Worm (Caenorhabditis elegans) whole organism, L1 larva: ENCODE results near the gene T07H3.8.
"Not testable (repeated sequence)": the region's sequence is repeated elsewhere in the genome, so short reads cannot be mapped to it uniquely, and the experiment has no call there.

Experiments
- C04F5.9 ChIP-seq: sonication (generic microtip); optimal IDR thresholded peaks from 2 replicates; lab custom pipeline; 2016; ENCODE audit warnings: missing genetic modification characterization, missing compliant biosample characterization
- C34B4.2 ChIP-seq: sonication (generic microtip); optimal IDR thresholded peaks from 2 replicates; lab custom pipeline; 2017; ENCODE audit warnings: mild to moderate bottlenecking, missing genetic modification characterization, missing compliant biosample characterization
- blmp-1 ChIP-seq: fragments of 150-350 bp; optimal IDR thresholded peaks from 2 replicates; lab custom pipeline; 2014; ENCODE audit warnings: missing biosample characterization, missing genetic modification characterization
- ceh-82 ChIP-seq, 3 experiments: fragments of 150-350 bp in 1 of 3; sonication (generic microtip) in 2 of 3; optimal IDR thresholded peaks; 2 replicates each; lab custom pipeline; 2014 to 2017; ENCODE audit warnings: missing biosample characterization in 3 of 3, missing genetic modification characterization in 3 of 3
- ceh-88 ChIP-seq: fragments of 200-800 bp; sonication (Bioruptor generic); IDR thresholded peaks from 2 replicates; pipeline ENCODE4 v1.3.6; 2022; ENCODE audit warnings: missing genetic modification characterization, missing compliant biosample characterization
- dpl-1 ChIP-seq, 3 experiments: fragments of 150-350 bp in 2 of 3; sonication (generic microtip) in 1 of 3; optimal IDR thresholded peaks; 2 replicates each; lab custom pipeline; 2014 to 2017; ENCODE audit warnings: missing biosample characterization in 3 of 3, missing genetic modification characterization in 3 of 3, missing genetic modification reagents in 3 of 3
- efl-1 ChIP-seq, 4 experiments: fragments of 150-350 bp; optimal IDR thresholded peaks in 3 of 4; peaks in 1 of 4; 1 replicate in 1 of 4; 2 replicates in 3 of 4; lab custom pipeline; 2014; ENCODE audit warnings: missing biosample characterization in 2 of 4, missing genetic modification characterization in 2 of 4, missing genetic modification reagents in 2 of 4
- egl-13 ChIP-seq: sonication (generic microtip); optimal IDR thresholded peaks from 2 replicates; lab custom pipeline; 2016; ENCODE audit warnings: missing genotype, missing genetic modification reagents, missing genetic modification characterization, missing compliant biosample characterization
- elt-2 ChIP-seq: sonication (generic microtip); optimal IDR thresholded peaks from 2 replicates; lab custom pipeline; 2016; ENCODE audit warnings: missing genetic modification characterization, mild to moderate bottlenecking, inconsistent platforms, missing compliant biosample characterization, missing genetic modification reagents
- ets-5 ChIP-seq: fragments of 200-800 bp; sonication (Bioruptor generic); IDR thresholded peaks from 2 replicates; pipeline ENCODE4 v1.3.6; 2022; ENCODE audit warnings: missing genetic modification characterization, missing compliant biosample characterization
- hpl-2 ChIP-seq: fragments of 150-350 bp; optimal IDR thresholded peaks from 2 replicates; lab custom pipeline; 2014; ENCODE audit warnings: missing biosample characterization, missing genetic modification reagents, missing genetic modification characterization
- jun-1 ChIP-seq: fragments of 150-350 bp; optimal IDR thresholded peaks from 2 replicates; lab custom pipeline; 2014; ENCODE audit warnings: missing biosample characterization, missing genetic modification reagents, missing genetic modification characterization
- lsy-2 ChIP-seq, 2 experiments: fragments of 150-350 bp; optimal IDR thresholded peaks; 2 replicates each; lab custom pipeline; 2014; ENCODE audit warnings: missing biosample characterization in 2 of 2, missing genetic modification characterization in 2 of 2
- mdl-1 ChIP-seq, 2 experiments: fragments of 150-350 bp; optimal IDR thresholded peaks; 2 replicates each; lab custom pipeline; 2014 to 2017; ENCODE audit warnings: missing biosample characterization in 2 of 2, missing genetic modification characterization in 2 of 2, inconsistent platforms in 1 of 2
- nhr-12 ChIP-seq: sonication (generic microtip); optimal IDR thresholded peaks from 2 replicates; lab custom pipeline; 2017; ENCODE audit warnings: missing biosample characterization, missing genetic modification characterization
- nhr-19 ChIP-seq: fragments of 200-800 bp; sonication (Bioruptor generic); conservative IDR thresholded peaks from 2 replicates; pipeline ENCODE4 v1.3.6; 2022; ENCODE audit warnings: missing genetic modification characterization, missing compliant biosample characterization
- nhr-20 ChIP-seq: sonication (generic microtip); optimal IDR thresholded peaks from 2 replicates; lab custom pipeline; 2016; ENCODE audit warnings: mild to moderate bottlenecking, missing genetic modification characterization, missing compliant biosample characterization
- nhr-237 ChIP-seq: fragments of 150-350 bp; optimal IDR thresholded peaks from 2 replicates; lab custom pipeline; 2014; ENCODE audit warnings: missing biosample characterization, missing genetic modification characterization
- nhr-47 ChIP-seq: sonication (generic microtip); optimal IDR thresholded peaks from 2 replicates; lab custom pipeline; 2016; ENCODE audit warnings: mild to moderate bottlenecking, missing genetic modification characterization, moderate library complexity, missing compliant biosample characterization
- nhr-90 ChIP-seq: sonication (generic microtip); optimal IDR thresholded peaks from 2 replicates; lab custom pipeline; 2016; ENCODE audit warnings: mild to moderate bottlenecking, missing genetic modification characterization, missing compliant biosample characterization; ENCODE audit not compliant: poor library complexity
- pag-3 ChIP-seq: sonication (generic microtip); optimal IDR thresholded peaks from 2 replicates; lab custom pipeline; 2017; ENCODE audit warnings: missing genetic modification characterization, mild to moderate bottlenecking, missing compliant biosample characterization, antibody characterized with exemption, borderline replicate concordance; ENCODE audit not compliant: insufficient read depth
- pax-3 ChIP-seq: fragments of 200-800 bp; sonication (Bioruptor generic); optimal IDR thresholded peaks from 2 replicates; lab custom pipeline; 2018; ENCODE audit warnings: mild to moderate bottlenecking, missing genetic modification characterization, moderate library complexity, missing compliant biosample characterization
- sox-4 ChIP-seq: sonication (generic microtip); optimal IDR thresholded peaks from 2 replicates; lab custom pipeline; 2016; ENCODE audit warnings: missing genetic modification characterization, missing compliant biosample characterization
- sptf-1 ChIP-seq: fragments of 150-350 bp; optimal IDR thresholded peaks from 2 replicates; lab custom pipeline; 2014; ENCODE audit warnings: missing biosample characterization, missing genetic modification characterization
- tbx-2 ChIP-seq: sonication (generic microtip); optimal IDR thresholded peaks from 2 replicates; lab custom pipeline; 2016; ENCODE audit warnings: missing genetic modification characterization, missing compliant biosample characterization
- unc-130 ChIP-seq: fragments of 150-350 bp; optimal IDR thresholded peaks from 2 replicates; lab custom pipeline; 2017; ENCODE audit warnings: missing biosample characterization, missing genetic modification characterization, inconsistent platforms
- unc-30 ChIP-seq: sonication (generic microtip); optimal IDR thresholded peaks from 2 replicates; lab custom pipeline; 2017; ENCODE audit warnings: missing biosample characterization, missing genetic modification characterization
- unc-62 ChIP-seq: fragments of 150-350 bp; optimal IDR thresholded peaks from 2 replicates; lab custom pipeline; 2014; ENCODE audit warnings: missing biosample characterization, missing genetic modification reagents, missing genetic modification characterization
- xbp-1 ChIP-seq: sonication (generic microtip); optimal IDR thresholded peaks from 2 replicates; lab custom pipeline; 2016; ENCODE audit warnings: missing genetic modification characterization, missing compliant biosample characterization
- ztf-11 ChIP-seq, 2 experiments: sonication (generic microtip); optimal IDR thresholded peaks; 2 replicates each; lab custom pipeline; 2016 to 2017; ENCODE audit warnings: missing genetic modification characterization in 2 of 2, missing biosample characterization in 1 of 2, missing compliant biosample characterization in 1 of 2

The T07H3.8 gene

DNA sequence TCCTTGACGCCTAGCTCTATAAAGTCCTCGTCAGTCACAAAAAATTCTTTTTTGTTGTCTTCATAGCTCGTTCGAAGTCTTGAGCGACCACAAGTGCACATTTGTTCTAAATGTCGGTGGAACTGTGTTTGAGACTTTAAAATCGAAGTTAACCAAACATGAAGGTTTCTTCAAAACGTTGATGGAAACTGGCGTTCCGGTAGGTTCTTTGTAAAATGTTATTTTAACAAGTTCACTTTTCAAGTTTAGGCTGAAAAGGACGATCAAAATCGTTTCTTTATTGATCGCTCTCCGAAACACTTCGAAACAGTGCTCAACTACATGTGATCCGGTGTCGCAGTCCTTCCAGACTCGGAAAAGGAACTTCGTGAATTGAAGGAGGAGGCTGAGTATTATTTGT is 38.2 kb downstream of the T07H3.8 start, which contains the start of gene fbxa-160:
fbxa-160 (minus strand) TSS at position 101 of the 400 bp plus-strand sequence.
- TF ChIP-seq pax-3 (tag; lab: Kevin White, UChicago): no peak
- TF ChIP-seq elt-2 (tag; lab: Kevin White, UChicago): no peak
- no peak for TF ChIP-seq unc-30
- no peak for TF ChIP-seq C34B4.2 (tag; lab: Kevin White, UChicago)
- TF ChIP-seq sptf-1: no peak
- no peak for TF ChIP-seq blmp-1 (tag; lab: Kevin White, UChicago)
- TF ChIP-seq sox-4 (tag; lab: Kevin White, UChicago): no peak
- TF ChIP-seq nhr-20 (tag; lab: Kevin White, UChicago): no peak
- TF ChIP-seq nhr-47: no peak
- TF ChIP-seq ets-5 (GFP tag; lab: Robert Waterston, UW): no peak
- TF ChIP-seq lsy-2 (tag; optimal IDR thresholded peaks at IDR 0.05; lab: Kevin White, UChicago): no peak
- TF ChIP-seq nhr-12 (tag; lab: Kevin White, UChicago): no peak
- TF ChIP-seq nhr-90: no peak
- TF ChIP-seq dpl-1 (GFP tag; optimal IDR thresholded peaks at IDR 0.05; lab: Kevin White, UChicago): no peak
- no peak for TF ChIP-seq nhr-237 (tag; lab: Kevin White, UChicago)
- TF ChIP-seq tbx-2 (tag; lab: Kevin White, UChicago): no peak

DNA sequence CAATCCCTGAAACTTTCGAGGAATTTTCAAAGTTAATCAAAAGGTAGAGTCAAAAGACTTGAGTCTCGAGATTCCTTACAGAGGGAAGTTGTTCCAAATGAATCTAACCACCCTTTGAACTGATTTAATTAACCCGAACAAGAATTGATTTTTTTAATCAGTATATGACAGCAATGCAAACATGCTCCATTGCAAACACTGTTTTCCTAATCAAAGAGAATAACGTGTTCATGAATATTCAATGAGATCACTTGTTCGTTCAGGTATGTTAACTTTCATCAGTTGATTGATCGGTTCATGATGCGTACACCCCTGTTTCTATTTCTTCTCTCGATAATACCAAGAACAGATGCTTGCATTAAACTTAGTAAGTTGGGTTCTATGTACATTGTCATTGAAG is 39.3 kb downstream of the T07H3.8 start, which contains the start of gene C08E3.14:
C08E3.14 (plus strand) TSS at position 301 of the 400 bp plus-strand sequence.
- TF ChIP-seq nhr-19 (GFP tag; lab: Robert Waterston, UW) (no peak), efl-1 (optimal IDR thresholded peaks at IDR 0.05; lab: Kevin White, UChicago) (no peak), efl-1 (GFP tag; optimal IDR thresholded peaks at IDR 0.05 in 1 of 2; lab: Kevin White, UChicago) (peak in 1 of 2 experiments; percentile 84), nhr-20 (tag; lab: Kevin White, UChicago) (no peak), ztf-11 (tag; optimal IDR thresholded peaks at IDR 0.05; lab: Kevin White, UChicago) (no peak), ceh-82 (tag; optimal IDR thresholded peaks at IDR 0.05; lab: Kevin White, UChicago) (no peak), jun-1 (no peak), ceh-88 (GFP tag; lab: Robert Waterston, UW) (no peak)

DNA sequence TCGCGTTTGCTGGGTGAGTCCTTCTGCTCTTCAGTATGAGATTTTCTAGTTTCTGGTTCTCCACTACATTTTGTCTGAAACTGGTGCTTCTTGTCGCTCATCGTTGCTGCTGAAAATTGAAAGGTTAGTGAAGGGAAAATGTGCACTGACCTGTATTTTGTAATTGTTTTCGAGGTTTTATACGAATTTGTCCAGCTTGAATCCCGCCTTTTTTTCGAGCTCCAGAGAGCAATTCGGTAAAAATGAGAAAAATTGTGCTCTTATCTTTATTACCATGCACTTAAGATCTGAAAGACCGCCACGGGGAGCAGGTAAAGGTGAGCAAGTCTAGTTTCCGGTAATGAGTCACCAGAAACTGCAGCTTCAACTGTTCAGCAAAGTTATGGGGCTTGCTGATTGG is 41.4 kb downstream of the T07H3.8 start, which contains the start of gene C08E3.15:
C08E3.15 (minus strand) TSS at position 101 of the 400 bp plus-strand sequence.
- peak in 1 of 2 experiments; percentile 6 for TF ChIP-seq lsy-2 (tag; optimal IDR thresholded peaks at IDR 0.05; lab: Kevin White, UChicago)

DNA sequence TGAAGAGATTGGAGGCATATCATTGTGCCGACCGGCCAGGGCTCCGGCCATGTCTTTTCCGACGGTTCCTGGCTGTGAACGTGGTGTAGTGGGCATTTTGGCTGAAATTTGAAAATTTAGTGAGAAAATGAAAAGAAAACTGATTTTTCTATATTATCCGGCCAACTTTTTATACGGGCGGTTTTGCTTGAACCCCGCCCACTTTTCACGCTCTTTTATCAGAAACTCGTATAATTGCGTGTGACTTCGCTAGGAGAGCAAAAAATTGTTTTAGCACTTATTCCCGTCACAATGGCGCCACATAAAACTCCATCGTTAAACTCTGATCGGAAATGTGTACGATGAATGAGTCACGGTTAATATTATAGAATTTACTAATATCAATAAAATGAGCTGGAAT is 45.8 kb downstream of the T07H3.8 start, which contains the start of gene C08E3.13:
C08E3.13 (minus strand) TSS at position 101 of the 400 bp plus-strand sequence.
- TF ChIP-seq lsy-2 (tag; optimal IDR thresholded peaks at IDR 0.05; lab: Kevin White, UChicago); xbp-1; mdl-1 (tag; optimal IDR thresholded peaks at IDR 0.05; lab: Kevin White, UChicago): not testable (repeated sequence)
- TF ChIP-seq, all 84 proteins: peak for 0; not testable (repeated sequence) for 84

DNA sequence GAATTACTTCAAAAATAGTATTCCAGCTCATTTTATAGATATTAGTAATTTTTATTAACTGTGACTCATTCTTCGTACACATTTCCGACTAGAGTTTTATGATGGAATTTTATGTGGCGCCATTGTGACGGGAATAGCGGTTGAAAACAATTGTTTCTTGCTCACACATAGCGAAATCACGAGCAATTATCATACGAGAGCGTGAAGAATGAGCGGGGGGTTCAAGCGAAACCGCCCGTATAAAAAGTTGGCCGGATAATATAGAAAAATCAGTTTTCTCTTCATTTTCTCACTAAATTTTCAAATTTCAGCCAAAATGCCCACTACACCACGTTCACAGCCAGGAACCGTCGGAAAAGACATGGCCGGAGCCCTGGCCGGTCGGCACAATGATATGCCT is 47.1 kb downstream of the T07H3.8 start, which contains the start of gene C08E3.1:
C08E3.1 (plus strand) TSS at position 301 of the 400 bp plus-strand sequence.
- not testable (repeated sequence) for TF ChIP-seq C04F5.9 (tag; lab: Kevin White, UChicago); pax-3 (tag; lab: Kevin White, UChicago); sptf-1

DNA sequence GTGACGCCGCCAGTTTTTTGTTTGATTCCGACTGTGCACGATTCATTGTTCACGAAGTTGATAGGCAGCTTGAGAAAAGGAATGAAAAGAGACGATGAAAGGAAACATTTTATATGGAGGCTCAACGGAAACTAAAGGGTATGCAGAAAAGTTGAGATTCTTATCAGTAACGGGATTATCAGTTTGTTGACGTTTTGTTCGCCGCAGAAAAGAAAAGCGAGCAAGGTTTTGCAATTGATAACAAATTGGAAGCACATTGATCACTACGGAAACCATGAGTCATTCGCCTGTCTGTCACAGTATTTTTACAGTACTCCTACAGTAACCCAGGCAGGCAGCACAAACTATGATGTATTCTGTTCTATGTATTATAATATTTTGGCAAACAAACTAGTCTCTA is 49.6 kb downstream of the T07H3.8 start:
- TF ChIP-seq hpl-2 (GFP tag; lab: Kevin White, UChicago) (no peak), tbx-2 (tag; lab: Kevin White, UChicago) (no peak), egl-13 (tag; lab: Kevin White, UChicago) (no peak), jun-1 (peak; percentile 15), elt-2 (tag; lab: Kevin White, UChicago) (peak; percentile 90), unc-130 (tag; lab: Kevin White, UChicago) (no peak), C04F5.9 (tag; lab: Kevin White, UChicago) (no peak), pag-3 (tag; lab: Kevin White, UChicago) (no peak), unc-62 (no peak), sptf-1 (no peak)
